Fruit fly (Drosophila melanogaster): ENCODE results near the gene Vps36.

Gene Vps36

dm6 chr3L:13479609-13480240, 33.2 kb downstream of the Vps36 start (continued):
- TF ChIP-seq HLH54F (GFP tag; optimal IDR thresholded peaks at IDR 0.05) (peak; percentile 52), org-1 (GFP tag; optimal IDR thresholded peaks at IDR 0.05) (peak; percentile 5)

DNA sequence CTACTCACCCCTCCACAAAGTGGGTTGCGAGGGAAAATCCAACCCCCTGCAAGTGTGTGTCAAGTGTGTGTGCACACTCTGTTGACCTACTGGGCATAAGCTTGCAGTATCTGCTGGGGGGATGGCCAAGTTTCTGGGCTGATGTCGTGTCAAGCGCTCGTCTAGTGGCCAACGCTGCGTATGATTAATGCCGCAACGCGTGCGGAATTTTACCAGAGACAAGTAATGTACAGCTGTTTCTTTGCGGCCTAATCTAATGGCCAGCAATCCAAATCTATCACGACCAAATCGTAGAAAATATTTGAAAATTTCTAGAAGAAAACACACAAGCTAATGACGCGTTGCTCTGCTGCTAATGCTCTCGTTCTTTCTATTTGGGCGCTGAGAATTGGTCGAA, 33.7 kb downstream of the Vps36 start:
- TF ChIP-seq ttk (GFP tag; IDR thresholded peaks at IDR 0.05) (0 out of 2 replicates have a peak, but pooled peaks have one; percentile 10), gcm2 (GFP tag; optimal IDR thresholded peaks at IDR 0.05) (no peak), CG14710 (tag; optimal IDR thresholded peaks at IDR 0.05) (no peak), Lim3 (GFP tag; IDR thresholded peaks at IDR 0.05) (no peak), CG13287 (GFP tag; IDR thresholded peaks at IDR 0.05; ENCODE audit: partially characterized antibody) (0 out of 2 replicates have a peak, but pooled peaks have one; percentile 7), Rx (GFP tag; IDR thresholded peaks at IDR 0.05) (no peak), al (GFP tag; IDR thresholded peaks at IDR 0.05) (no peak), CG34422 (GFP tag; IDR thresholded peaks at IDR 0.05) (no peak), nau (GFP tag; optimal IDR thresholded peaks at IDR 0.05) (peak; percentile 61), CG7372 (GFP tag; IDR thresholded peaks at IDR 0.05) (0 out of 2 replicates have a peak, but pooled peaks have one; percentile 33), CG3407 (GFP tag; optimal IDR thresholded peaks at IDR 0.05) (no peak), fu2 (GFP tag; optimal IDR thresholded peaks at IDR 0.05) (no peak), schlank (tag; optimal IDR thresholded peaks at IDR 0.05) (no peak), NC2α (GFP tag; optimal IDR thresholded peaks at IDR 0.05) (no peak), CG14667 (GFP tag; IDR thresholded peaks at IDR 0.05) (no peak), dmrt11E (tag; optimal IDR thresholded peaks at IDR 0.05) (no peak), Dp (GFP tag; optimal IDR thresholded peaks at IDR 0.05) (no peak), Oli (tag; optimal IDR thresholded peaks at IDR 0.05) (no peak), dati (GFP tag; IDR thresholded peaks at IDR 0.05) (no peak), Six4 (GFP tag; optimal IDR thresholded peaks at IDR 0.05) (no peak), CG11696 (GFP tag; IDR thresholded peaks at IDR 0.05) (no peak), MBD-R2 (GFP tag; IDR thresholded peaks at IDR 0.05) (no peak), CG2712 (tag; optimal IDR thresholded peaks at IDR 0.05) (no peak), CG3838 (GFP tag; optimal IDR thresholded peaks at IDR 0.05) (no peak), Nf-YC (tag; optimal IDR thresholded peaks at IDR 0.05) (no peak), sug (tag; optimal IDR thresholded peaks at IDR 0.05) (peak; percentile 47), CG1792 (GFP tag; optimal IDR thresholded peaks at IDR 0.05) (no peak), onecut (GFP tag; IDR thresholded peaks at IDR 0.05) (no peak), CG10147 (GFP tag; optimal IDR thresholded peaks at IDR 0.05) (no peak), CG18011 (GFP tag; optimal IDR thresholded peaks at IDR 0.05) (no peak), Sin3A (optimal IDR thresholded peaks at IDR 0.05) (no peak), CG10209 (GFP tag; optimal IDR thresholded peaks at IDR 0.05) (no peak), chinmo (GFP tag; IDR thresholded peaks at IDR 0.05; ENCODE audit: partially characterized antibody) (0 out of 4 replicates have a peak, but pooled peaks have one; percentile 57), Vsx1 (GFP tag; optimal IDR thresholded peaks at IDR 0.05) (no peak), Hand (GFP tag; optimal IDR thresholded peaks at IDR 0.05) (no peak), CG10267 (tag; optimal IDR thresholded peaks at IDR 0.05) (no peak), luna (GFP tag; optimal IDR thresholded peaks at IDR 0.05) (no peak), Fer2 (tag; optimal IDR thresholded peaks at IDR 0.05) (no peak), CG12299 (tag; optimal IDR thresholded peaks at IDR 0.05) (no peak), CG18476 (GFP tag; optimal IDR thresholded peaks at IDR 0.05) (no peak), Aef1 (GFP tag; IDR thresholded peaks at IDR 0.05) (no peak), CG13624 (GFP tag; optimal IDR thresholded peaks at IDR 0.05) (no peak), Trl (optimal IDR thresholded peaks at IDR 0.05) (peak in 1 of 2 experiments; percentile 39), Trl (GFP tag; optimal IDR thresholded peaks at IDR 0.05) (no peak), ab (GFP tag; optimal IDR thresholded peaks at IDR 0.05) (no peak), stc (GFP tag; IDR thresholded peaks at IDR 0.05) (no peak), CG8290 (GFP tag; optimal IDR thresholded peaks at IDR 0.05) (no peak), CG8290 (tag; optimal IDR thresholded peaks at IDR 0.05) (no peak)

Measured in whole organism, embryonic.